Worm (Caenorhabditis elegans): Measurements from ENCODE around the gene pes-23.

The pes-23 gene

DNA sequence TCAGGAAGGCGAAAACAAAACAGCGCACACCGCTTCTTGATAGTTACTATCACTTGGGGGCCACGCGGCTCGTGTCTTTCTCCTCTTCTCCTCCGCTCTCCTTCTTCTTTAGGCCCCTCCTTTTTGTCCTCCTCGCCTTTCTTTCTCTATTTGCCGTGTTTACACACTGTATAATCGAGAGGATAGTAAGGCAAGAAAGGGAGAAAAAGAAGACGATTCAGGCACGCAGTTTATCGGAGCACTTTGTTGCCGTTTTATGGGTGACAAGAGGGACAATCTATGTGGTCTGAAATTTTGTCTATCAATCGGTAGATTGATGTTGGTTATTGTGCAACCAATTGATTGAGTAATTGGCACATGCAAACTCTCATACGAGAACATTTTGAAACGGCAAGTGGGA is 31.0 kb downstream of the pes-23 start, which contains the start of gene F14B8.6:
Gene F14B8.6 (minus strand): TSS at position 292 of the 400 bp plus-strand sequence.
- no peak for TF ChIP-seq ceh-13 (GFP tag; optimal IDR thresholded peaks at IDR 0.05)
- TF ChIP-seq hmg-4 (GFP tag; optimal IDR thresholded peaks at IDR 0.05) = peak; percentile 22

ce11 chrX:6934453-6934852 is 33.3 kb downstream of the pes-23 start:
- TF ChIP-seq tra-4 (tag; optimal IDR thresholded peaks at IDR 0.05) (no peak), ets-7 (tag; optimal IDR thresholded peaks at IDR 0.05) (no peak), pes-1 (GFP tag; IDR thresholded peaks at IDR 0.05) (no peak), ama-1 (optimal IDR thresholded peaks at IDR 0.05) (no peak), aly-1 (tag; optimal IDR thresholded peaks at IDR 0.05) (no peak)

ce11 chrX:6935430-6935829 is 34.3 kb downstream of the pes-23 start, which contains the start of gene C16E9.2:
Gene C16E9.2, plus strand, starts transcription at chrX:6935730.
- TF ChIP-seq hnd-1 (tag; optimal IDR thresholded peaks at IDR 0.05) = no peak
- no peak for TF ChIP-seq ama-1 (optimal IDR thresholded peaks at IDR 0.05)
- no peak for TF ChIP-seq sea-1 (GFP tag; conservative IDR thresholded peaks at IDR 0.05)
- no peak for TF ChIP-seq tbx-37 (GFP tag; conservative IDR thresholded peaks at IDR 0.05)
- TF ChIP-seq pes-1 (GFP tag; IDR thresholded peaks at IDR 0.05) = no peak
- no peak for TF ChIP-seq ceh-13 (GFP tag; optimal IDR thresholded peaks at IDR 0.05)
- no peak for TF ChIP-seq tbx-11 (GFP tag; IDR thresholded peaks at IDR 0.05)
- TF ChIP-seq tra-4 (tag; optimal IDR thresholded peaks at IDR 0.05) = no peak
- TF ChIP-seq scrt-1 (GFP tag; IDR thresholded peaks at IDR 0.05) = no peak

DNA sequence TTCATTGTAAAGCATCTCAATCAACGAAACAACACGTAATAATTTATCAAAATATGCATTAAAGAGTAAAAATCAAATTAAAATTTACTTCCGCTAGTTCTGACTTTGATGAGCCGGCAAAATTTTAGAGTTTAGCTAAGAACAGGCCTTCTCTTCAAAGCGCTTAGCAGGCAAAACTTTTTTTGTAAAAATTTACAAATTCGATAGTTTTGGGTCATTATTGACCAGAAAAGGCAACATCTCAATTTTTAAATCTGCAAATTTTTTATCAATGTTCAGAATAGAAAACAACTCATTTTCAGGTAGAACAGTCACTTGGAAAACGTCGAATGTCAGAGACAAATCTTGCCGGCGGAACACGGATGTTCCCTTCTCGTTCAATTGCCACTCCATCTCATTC is 36.6 kb downstream of the pes-23 start:
- TF ChIP-seq pes-1 (GFP tag; IDR thresholded peaks at IDR 0.05) = no peak
- no peak for TF ChIP-seq ets-7 (tag; optimal IDR thresholded peaks at IDR 0.05)
- no peak for TF ChIP-seq hnd-1 (tag; optimal IDR thresholded peaks at IDR 0.05)
- no peak for TF ChIP-seq aly-1 (tag; optimal IDR thresholded peaks at IDR 0.05)
- no peak for TF ChIP-seq flt-1 (GFP tag; IDR thresholded peaks at IDR 0.05)
- no peak for TF ChIP-seq ama-1 (optimal IDR thresholded peaks at IDR 0.05)
- TF ChIP-seq B0310.2 (tag; optimal IDR thresholded peaks at IDR 0.05) = no peak
- TF ChIP-seq tra-4 (tag; optimal IDR thresholded peaks at IDR 0.05) = no peak
- TF ChIP-seq ceh-13 (GFP tag; optimal IDR thresholded peaks at IDR 0.05) = no peak

- TF ChIP-seq ceh-36 (tag; optimal IDR thresholded peaks at IDR 0.05) = no peak
- TF ChIP-seq ceh-13 (GFP tag; optimal IDR thresholded peaks at IDR 0.05) = no peak
- no peak for TF ChIP-seq pes-1 (GFP tag; IDR thresholded peaks at IDR 0.05)
- TF ChIP-seq hnd-1 (tag; optimal IDR thresholded peaks at IDR 0.05) = no peak
- TF ChIP-seq sea-1 (GFP tag; conservative IDR thresholded peaks at IDR 0.05) = no peak
- no peak for TF ChIP-seq ets-7 (tag; optimal IDR thresholded peaks at IDR 0.05)
- no peak for TF ChIP-seq tra-4 (tag; optimal IDR thresholded peaks at IDR 0.05)
- no peak for TF ChIP-seq flt-1 (GFP tag; IDR thresholded peaks at IDR 0.05)
- no peak for TF ChIP-seq hmg-4 (GFP tag; optimal IDR thresholded peaks at IDR 0.05)
- no peak for TF ChIP-seq B0310.2 (tag; optimal IDR thresholded peaks at IDR 0.05)
- no peak for TF ChIP-seq tbx-37 (GFP tag; conservative IDR thresholded peaks at IDR 0.05)
- TF ChIP-seq aly-1 (tag; optimal IDR thresholded peaks at IDR 0.05) = no peak
- no peak for TF ChIP-seq F13C5.2 (tag; optimal IDR thresholded peaks at IDR 0.05)
- TF ChIP-seq ama-1 (optimal IDR thresholded peaks at IDR 0.05) = no peak
- no peak for TF ChIP-seq scrt-1 (GFP tag; IDR thresholded peaks at IDR 0.05)
- TF ChIP-seq tbx-11 (GFP tag; IDR thresholded peaks at IDR 0.05) = no peak
- no peak for TF ChIP-seq hmbx-1 (tag; optimal IDR thresholded peaks at IDR 0.05)
Observed at ce11 chrX:6939917-6940316, 38.7 kb downstream of the pes-23 start, which contains the start of gene C16E9.1. Gene C16E9.1, plus strand, starts transcription at chrX:6940217.

DNA sequence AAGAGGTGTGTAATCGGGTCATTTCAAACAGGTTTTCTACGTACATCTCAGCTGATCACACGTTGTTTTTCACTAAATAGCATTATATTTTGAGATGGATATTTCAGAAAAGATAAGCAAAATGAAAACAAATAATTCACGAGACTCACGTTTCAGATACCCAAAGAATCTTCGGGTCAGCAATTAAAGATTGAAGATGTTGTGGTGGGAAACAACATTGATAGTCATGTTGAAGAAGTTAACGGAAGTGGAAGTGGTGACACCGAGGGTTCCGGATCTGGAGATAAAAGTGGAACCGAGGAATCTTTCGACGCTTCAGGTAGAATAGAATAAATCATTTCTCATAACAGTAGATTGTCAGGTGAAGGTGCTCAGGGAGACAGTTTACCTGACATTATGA is 39.6 kb downstream of the pes-23 start:
- TF ChIP-seq ets-7 (tag; optimal IDR thresholded peaks at IDR 0.05) (no peak), aly-1 (tag; optimal IDR thresholded peaks at IDR 0.05) (no peak), tra-4 (tag; optimal IDR thresholded peaks at IDR 0.05) (no peak), hmg-4 (GFP tag; optimal IDR thresholded peaks at IDR 0.05) (no peak), hnd-1 (tag; optimal IDR thresholded peaks at IDR 0.05) (no peak)

- TF ChIP-seq aly-1 (tag; optimal IDR thresholded peaks at IDR 0.05) (no peak), pes-1 (GFP tag; IDR thresholded peaks at IDR 0.05) (no peak), hmbx-1 (tag; optimal IDR thresholded peaks at IDR 0.05) (no peak)
Observed at ce11 chrX:6941711-6942110, 40.5 kb downstream of the pes-23 start.

DNA sequence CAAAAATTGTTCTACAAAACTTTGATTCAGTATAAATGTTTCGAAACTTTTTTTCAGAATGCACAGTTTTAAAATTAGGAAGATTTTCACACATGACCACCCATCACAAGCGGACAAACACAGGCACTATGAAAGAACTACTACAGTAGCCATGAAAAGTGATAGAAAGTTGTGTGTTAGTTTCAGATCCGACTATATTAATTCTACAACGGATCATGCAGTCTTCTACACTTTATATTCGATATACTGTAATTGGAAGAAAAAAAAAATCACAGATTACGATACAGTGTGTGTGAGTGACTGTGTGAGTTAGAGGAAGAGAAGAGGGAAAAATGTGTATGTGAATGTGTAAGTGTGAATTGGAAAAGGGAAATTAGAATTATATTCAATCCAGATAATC is 45.6 kb downstream of the pes-23 start:
- TF ChIP-seq ceh-36 (tag; optimal IDR thresholded peaks at IDR 0.05) = no peak
- no peak for TF ChIP-seq flt-1 (GFP tag; IDR thresholded peaks at IDR 0.05)
- TF ChIP-seq tbx-11 (GFP tag; IDR thresholded peaks at IDR 0.05) = no peak
- no peak for TF ChIP-seq pes-1 (GFP tag; IDR thresholded peaks at IDR 0.05)
- no peak for TF ChIP-seq hmg-4 (GFP tag; optimal IDR thresholded peaks at IDR 0.05)
- TF ChIP-seq aly-1 (tag; optimal IDR thresholded peaks at IDR 0.05) = no peak
- no peak for TF ChIP-seq hmbx-1 (tag; optimal IDR thresholded peaks at IDR 0.05)
- TF ChIP-seq tbx-37 (GFP tag; conservative IDR thresholded peaks at IDR 0.05) = no peak
- no peak for TF ChIP-seq ceh-13 (GFP tag; optimal IDR thresholded peaks at IDR 0.05)
- TF ChIP-seq scrt-1 (GFP tag; IDR thresholded peaks at IDR 0.05) = no peak
- TF ChIP-seq F13C5.2 (tag; optimal IDR thresholded peaks at IDR 0.05) = no peak
- TF ChIP-seq tra-4 (tag; optimal IDR thresholded peaks at IDR 0.05) = no peak
- TF ChIP-seq B0310.2 (tag; optimal IDR thresholded peaks at IDR 0.05) = no peak
- no peak for TF ChIP-seq sea-1 (GFP tag; conservative IDR thresholded peaks at IDR 0.05)

- no peak for TF ChIP-seq hmbx-1 (tag; optimal IDR thresholded peaks at IDR 0.05)
- TF ChIP-seq ceh-36 (tag; optimal IDR thresholded peaks at IDR 0.05) = no peak
- no peak for TF ChIP-seq flt-1 (GFP tag; IDR thresholded peaks at IDR 0.05)
- no peak for TF ChIP-seq ets-7 (tag; optimal IDR thresholded peaks at IDR 0.05)
- TF ChIP-seq scrt-1 (GFP tag; IDR thresholded peaks at IDR 0.05) = no peak
- TF ChIP-seq F13C5.2 (tag; optimal IDR thresholded peaks at IDR 0.05) = no peak
- no peak for TF ChIP-seq tbx-11 (GFP tag; IDR thresholded peaks at IDR 0.05)
- TF ChIP-seq sea-1 (GFP tag; conservative IDR thresholded peaks at IDR 0.05) = no peak
- TF ChIP-seq B0310.2 (tag; optimal IDR thresholded peaks at IDR 0.05) = no peak
Observed at ce11 chrX:6953339-6953738, 52.2 kb downstream of the pes-23 start.
